Fruit fly (Drosophila melanogaster) whole organism, adult: Measurements from ENCODE around the gene Gycbeta100B.

ENCODE experiments used
- CG11617 ChIP-seq: fragments of 200-800 bp; sonication (Bioruptor generic); optimal IDR thresholded peaks from 2 replicates; lab custom pipeline; 2017; ENCODE audit warnings: mild to moderate bottlenecking, missing biosample characterization, missing genetic modification reagents, missing genetic modification characterization
- Crg-1 ChIP-seq: fragments of 200-800 bp; sonication (Bioruptor generic); optimal IDR thresholded peaks from 2 replicates; lab custom pipeline; 2016; ENCODE audit warnings: missing biosample characterization, missing genetic modification characterization
- Mnt ChIP-seq: fragments of 200-800 bp; sonication (Bioruptor generic); optimal IDR thresholded peaks from 2 replicates; lab custom pipeline; 2016; ENCODE audit warnings: missing biosample characterization, mild to moderate bottlenecking, missing genetic modification characterization
- cnc ChIP-seq, 2 experiments: fragments of >200 bp; optimal IDR thresholded peaks; 2 replicates each; lab custom pipeline; 2017

DNA sequence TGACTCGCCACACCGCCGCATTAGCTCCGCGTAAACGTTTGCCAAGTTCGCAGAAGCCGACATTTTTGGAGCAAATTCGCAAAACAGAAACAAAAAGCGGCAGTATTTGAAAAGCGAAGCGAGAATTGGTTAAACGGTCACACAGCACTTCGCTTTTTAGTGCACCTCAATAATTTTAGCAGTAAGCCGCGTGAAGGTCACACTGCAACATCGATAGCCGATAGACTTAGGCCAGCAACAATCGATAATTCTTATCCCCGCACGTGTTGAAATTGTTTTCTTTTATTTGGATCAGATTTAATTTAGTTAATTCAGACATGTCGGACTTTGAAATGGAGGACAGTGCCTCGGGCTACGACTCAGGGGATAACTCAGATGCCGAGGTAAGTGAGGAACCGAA, 79.0 kb downstream of the Gycbeta100B start, which contains the start of the genes Zwilch and CG1542:
- TF ChIP-seq CG11617 (GFP tag; lab: Kevin White, UChicago) (no peak), Crg-1 (GFP tag; lab: Kevin White, UChicago) (no peak), cnc (optimal IDR thresholded peaks at IDR 0.05; lab: Kevin White, UChicago) (no peak), Mnt (GFP tag; lab: Kevin White, UChicago) (peak; percentile 98)
